In genomic region chr3R:29549945-29550344, dm6 we compare ENCODE assay signal across 1 fruit fly cellular context.
TF ChIP-seq lines count a peak whose summit lies in the region.

No protein-coding gene starts in this region.

TF ChIP-seq in whole organism, embryonic, 481 proteins besides CTCF, POLR2A, EP300 and RAD21 (continued from another document and continues in another):
- no peak for TF ChIP-seq prd (optimal IDR thresholded peaks at IDR 0.05; lab: Kevin White, UChicago)
- TF ChIP-seq prd (GFP tag; IDR thresholded peaks at IDR 0.05; lab: Robert Waterston, UW): peak; percentile 65
- TF ChIP-seq Hr39 (optimal IDR thresholded peaks at IDR 0.05; lab: Kevin White, UChicago): no peak
- TF ChIP-seq CG1603 (tag; optimal IDR thresholded peaks at IDR 0.05; lab: Kevin White, UChicago): peak; percentile 53
- no peak for TF ChIP-seq pnt (GFP tag; optimal IDR thresholded peaks at IDR 0.05; lab: Kevin White, UChicago)
- no peak for TF ChIP-seq CG5245 (GFP tag; optimal IDR thresholded peaks at IDR 0.05; lab: Kevin White, UChicago)
- no peak for TF ChIP-seq CG7357 (GFP tag; IDR thresholded peaks at IDR 0.05; lab: Robert Waterston, UW)
- TF ChIP-seq CG14014 (GFP tag; IDR thresholded peaks at IDR 0.05; lab: Robert Waterston, UW): no peak
- no peak for TF ChIP-seq gt (GFP tag; IDR thresholded peaks at IDR 0.05; lab: Robert Waterston, UW)
- no peak for TF ChIP-seq CG7928 (GFP tag; optimal IDR thresholded peaks at IDR 0.05; lab: Kevin White, UChicago)
- no peak for TF ChIP-seq salm (tag; optimal IDR thresholded peaks at IDR 0.05; lab: Kevin White, UChicago)
- TF ChIP-seq sob (GFP tag; IDR thresholded peaks at IDR 0.05; lab: Robert Waterston, UW): no peak
- no peak for TF ChIP-seq Dll (GFP tag; IDR thresholded peaks at IDR 0.05; lab: Robert Waterston, UW; ENCODE audit: partially characterized antibody)
- no peak for TF ChIP-seq CG10147 (GFP tag; optimal IDR thresholded peaks at IDR 0.05; lab: Kevin White, UChicago)
- no peak for TF ChIP-seq Opbp (GFP tag; IDR thresholded peaks at IDR 0.05; lab: Robert Waterston, UW; ENCODE audit: partially characterized antibody)
- no peak for TF ChIP-seq CG14441 (GFP tag; IDR thresholded peaks at IDR 0.05; lab: Robert Waterston, UW)
- TF ChIP-seq Hr3 (GFP tag; optimal IDR thresholded peaks at IDR 0.05; lab: Kevin White, UChicago): no peak
- TF ChIP-seq CG4707 (GFP tag; optimal IDR thresholded peaks at IDR 0.05; lab: Kevin White, UChicago): no peak
- TF ChIP-seq CG33213 (GFP tag; optimal IDR thresholded peaks at IDR 0.05; lab: Kevin White, UChicago): no peak
- no peak for TF ChIP-seq nau (GFP tag; optimal IDR thresholded peaks at IDR 0.05; lab: Kevin White, UChicago)
- TF ChIP-seq Dbx (GFP tag; IDR thresholded peaks at IDR 0.05; lab: Robert Waterston, UW): no peak
- no peak for TF ChIP-seq CG34422 (GFP tag; IDR thresholded peaks at IDR 0.05; lab: Robert Waterston, UW)
- TF ChIP-seq sna (GFP tag; IDR thresholded peaks at IDR 0.05; lab: Robert Waterston, UW; ENCODE audit: partially characterized antibody): no peak
- TF ChIP-seq CG6765 (GFP tag; optimal IDR thresholded peaks at IDR 0.05; lab: Kevin White, UChicago): no peak
- no peak for TF ChIP-seq Six4 (GFP tag; optimal IDR thresholded peaks at IDR 0.05; lab: Kevin White, UChicago)
- TF ChIP-seq CG3995 (GFP tag; optimal IDR thresholded peaks at IDR 0.05; lab: Kevin White, UChicago): no peak
- no peak for TF ChIP-seq CG2199 (GFP tag; IDR thresholded peaks at IDR 0.05; lab: Robert Waterston, UW)
- TF ChIP-seq zen2 (GFP tag; IDR thresholded peaks at IDR 0.05; lab: Robert Waterston, UW; ENCODE audit: partially characterized antibody): no peak
- TF ChIP-seq Dek (tag; optimal IDR thresholded peaks at IDR 0.05; lab: Kevin White, UChicago): no peak
- TF ChIP-seq CG17568 (GFP tag; optimal IDR thresholded peaks at IDR 0.05; lab: Kevin White, UChicago): no peak
- TF ChIP-seq schlank (tag; optimal IDR thresholded peaks at IDR 0.05; lab: Kevin White, UChicago): no peak
- TF ChIP-seq B-H2 (GFP tag; optimal IDR thresholded peaks at IDR 0.05; lab: Kevin White, UChicago): no peak
- TF ChIP-seq Nf-YA (GFP tag; IDR thresholded peaks at IDR 0.05; lab: Robert Waterston, UW): no peak
- TF ChIP-seq CG12236 (GFP tag; optimal IDR thresholded peaks at IDR 0.05; lab: Kevin White, UChicago): no peak
- no peak for TF ChIP-seq sd (tag; optimal IDR thresholded peaks at IDR 0.05; lab: Kevin White, UChicago)
- TF ChIP-seq dati (GFP tag; IDR thresholded peaks at IDR 0.05; lab: Robert Waterston, UW): no peak
- peak; percentile 47 for TF ChIP-seq Xrp1 (GFP tag; IDR thresholded peaks at IDR 0.05; lab: Robert Waterston, UW)
- no peak for TF ChIP-seq CG12942 (GFP tag; optimal IDR thresholded peaks at IDR 0.05; lab: Kevin White, UChicago)
- no peak for TF ChIP-seq CG8924 (tag; optimal IDR thresholded peaks at IDR 0.05; lab: Kevin White, UChicago)
- no peak for TF ChIP-seq CG8281 (tag; optimal IDR thresholded peaks at IDR 0.05; lab: Kevin White, UChicago)
- TF ChIP-seq Lpt (GFP tag; optimal IDR thresholded peaks at IDR 0.05; lab: Kevin White, UChicago): no peak
- no peak for TF ChIP-seq Aef1 (GFP tag; IDR thresholded peaks at IDR 0.05; lab: Robert Waterston, UW)
- no peak for TF ChIP-seq CG13894 (tag; optimal IDR thresholded peaks at IDR 0.05; lab: Kevin White, UChicago)
- peak; percentile 16 for TF ChIP-seq gem (tag; optimal IDR thresholded peaks at IDR 0.05; lab: Kevin White, UChicago)
- TF ChIP-seq CG13123 (GFP tag; optimal IDR thresholded peaks at IDR 0.05; lab: Kevin White, UChicago): no peak
- TF ChIP-seq Eip74EF (GFP tag; optimal IDR thresholded peaks at IDR 0.05; lab: Kevin White, UChicago): no peak
- TF ChIP-seq CG17612 (GFP tag; IDR thresholded peaks at IDR 0.05; lab: Robert Waterston, UW): no peak
- no peak for TF ChIP-seq CG16863 (GFP tag; optimal IDR thresholded peaks at IDR 0.05; lab: Kevin White, UChicago)
- no peak for TF ChIP-seq Bdp1 (GFP tag; optimal IDR thresholded peaks at IDR 0.05; lab: Kevin White, UChicago)
- TF ChIP-seq CG14710 (tag; optimal IDR thresholded peaks at IDR 0.05; lab: Kevin White, UChicago): peak; percentile 1
- TF ChIP-seq sens (GFP tag; lab: Kevin White, UChicago): peak; percentile 75
- no peak for TF ChIP-seq lbe (GFP tag; optimal IDR thresholded peaks at IDR 0.05; lab: Kevin White, UChicago)
- no peak for TF ChIP-seq CG11560 (tag; IDR thresholded peaks at IDR 0.05; lab: Robert Waterston, UW)
- no peak for TF ChIP-seq CG9797 (GFP tag; optimal IDR thresholded peaks at IDR 0.05; lab: Kevin White, UChicago)
- no peak for TF ChIP-seq ab (GFP tag; optimal IDR thresholded peaks at IDR 0.05; lab: Kevin White, UChicago)
- TF ChIP-seq CG4404 (GFP tag; IDR thresholded peaks at IDR 0.05; lab: Robert Waterston, UW): peak; percentile 25; the same call in 1 of the 2 replicates
- TF ChIP-seq Fer2 (tag; optimal IDR thresholded peaks at IDR 0.05; lab: Kevin White, UChicago): no peak
- peak; percentile 26 for TF ChIP-seq CG30431 (GFP tag; optimal IDR thresholded peaks at IDR 0.05; lab: Kevin White, UChicago)
- TF ChIP-seq zf30C (GFP tag; optimal IDR thresholded peaks at IDR 0.05; lab: Kevin White, UChicago): no peak
- no peak for TF ChIP-seq CG42726 (GFP tag; IDR thresholded peaks at IDR 0.05; lab: Robert Waterston, UW; ENCODE audit: partially characterized antibody)
- no peak for TF ChIP-seq lilli (GFP tag; optimal IDR thresholded peaks at IDR 0.05; lab: Kevin White, UChicago)
- no peak for TF ChIP-seq exex (tag; optimal IDR thresholded peaks at IDR 0.05; lab: Kevin White, UChicago)
- TF ChIP-seq Pdp1 (GFP tag; optimal IDR thresholded peaks at IDR 0.05; lab: Kevin White, UChicago): no peak
- peak; percentile 67 for TF ChIP-seq Med (GFP tag; lab: Kevin White, UChicago)
- no peak for TF ChIP-seq CG16813 (GFP tag; IDR thresholded peaks at IDR 0.05; lab: Robert Waterston, UW; ENCODE audit: partially characterized antibody)
- TF ChIP-seq Ets97D (GFP tag; optimal IDR thresholded peaks at IDR 0.05; lab: Kevin White, UChicago): no peak
- no peak for TF ChIP-seq BEAF-32 (GFP tag; optimal IDR thresholded peaks at IDR 0.05; lab: Kevin White, UChicago)
- no peak for TF ChIP-seq CG3407 (GFP tag; optimal IDR thresholded peaks at IDR 0.05; lab: Kevin White, UChicago)
- no peak for TF ChIP-seq CG2129 (GFP tag; IDR thresholded peaks at IDR 0.05; lab: Robert Waterston, UW; ENCODE audit: partially characterized antibody)
- no peak for TF ChIP-seq CG10565 (GFP tag; optimal IDR thresholded peaks at IDR 0.05; lab: Kevin White, UChicago)
- TF ChIP-seq tll (GFP tag; optimal IDR thresholded peaks at IDR 0.05; lab: Kevin White, UChicago): no peak
- TF ChIP-seq CG6654 (GFP tag; optimal IDR thresholded peaks at IDR 0.05; lab: Kevin White, UChicago): no peak
- no peak for TF ChIP-seq Dref (GFP tag; IDR thresholded peaks at IDR 0.05; lab: Robert Waterston, UW)
- TF ChIP-seq CG11696 (GFP tag; IDR thresholded peaks at IDR 0.05; lab: Robert Waterston, UW): no peak
- no peak for TF ChIP-seq B-H1 (GFP tag; IDR thresholded peaks at IDR 0.05; lab: Robert Waterston, UW)
- TF ChIP-seq ftz-f1 (GFP tag; optimal IDR thresholded peaks at IDR 0.05; lab: Kevin White, UChicago): no peak
- no peak for TF ChIP-seq gsb (GFP tag; IDR thresholded peaks at IDR 0.05; lab: Robert Waterston, UW)
- TF ChIP-seq CG15601 (tag; optimal IDR thresholded peaks at IDR 0.05; lab: Kevin White, UChicago): no peak
- TF ChIP-seq Nf-YC (tag; optimal IDR thresholded peaks at IDR 0.05; lab: Kevin White, UChicago): no peak
- TF ChIP-seq phol (tag; optimal IDR thresholded peaks at IDR 0.05; lab: Kevin White, UChicago): peak; percentile 27
- TF ChIP-seq CG30020 (tag; optimal IDR thresholded peaks at IDR 0.05; lab: Kevin White, UChicago): no peak
- no peak for TF ChIP-seq h (optimal IDR thresholded peaks at IDR 0.05; lab: Kevin White, UChicago)
- TF ChIP-seq pzg (GFP tag; optimal IDR thresholded peaks at IDR 0.05; lab: Kevin White, UChicago): no peak
- no peak for TF ChIP-seq Ravus (GFP tag; IDR thresholded peaks at IDR 0.05; lab: Robert Waterston, UW)
- TF ChIP-seq repo (GFP tag; optimal IDR thresholded peaks at IDR 0.05; lab: Kevin White, UChicago): no peak
- TF ChIP-seq maf-S (GFP tag; optimal IDR thresholded peaks at IDR 0.05; lab: Kevin White, UChicago): no peak
- TF ChIP-seq Ada2b (GFP tag; IDR thresholded peaks at IDR 0.05; lab: Robert Waterston, UW): no peak
- no peak for TF ChIP-seq CG6175 (GFP tag; IDR thresholded peaks at IDR 0.05; lab: Robert Waterston, UW)
- peak; percentile 19 for TF ChIP-seq CG4424 (GFP tag; optimal IDR thresholded peaks at IDR 0.05; lab: Kevin White, UChicago)
- no peak for TF ChIP-seq vvl (GFP tag; IDR thresholded peaks at IDR 0.05; lab: Robert Waterston, UW)
- TF ChIP-seq hkb (optimal IDR thresholded peaks at IDR 0.05; lab: Kevin White, UChicago): no peak
- TF ChIP-seq hkb (GFP tag; IDR thresholded peaks at IDR 0.05; lab: Robert Waterston, UW): no peak
- no peak for TF ChIP-seq CG15479 (GFP tag; optimal IDR thresholded peaks at IDR 0.05; lab: Kevin White, UChicago)
- no peak for TF ChIP-seq vfl (GFP tag; optimal IDR thresholded peaks at IDR 0.05; lab: Kevin White, UChicago)
- no peak for TF ChIP-seq ham (GFP tag; IDR thresholded peaks at IDR 0.05; lab: Robert Waterston, UW)
- no peak for TF ChIP-seq klu (GFP tag; IDR thresholded peaks at IDR 0.05; lab: Robert Waterston, UW)
- no peak for TF ChIP-seq Tbp (GFP tag; optimal IDR thresholded peaks at IDR 0.05; lab: Kevin White, UChicago)
- no peak for TF ChIP-seq zfh1 (GFP tag; IDR thresholded peaks at IDR 0.05; lab: Robert Waterston, UW)
- no peak for TF ChIP-seq tio (GFP tag; optimal IDR thresholded peaks at IDR 0.05; lab: Kevin White, UChicago)
- no peak for TF ChIP-seq CG1529 (GFP tag; optimal IDR thresholded peaks at IDR 0.05; lab: Kevin White, UChicago)
- TF ChIP-seq CG32772 (GFP tag; IDR thresholded peaks at IDR 0.05; lab: Robert Waterston, UW): no peak
- no peak for TF ChIP-seq Lim3 (GFP tag; IDR thresholded peaks at IDR 0.05; lab: Robert Waterston, UW)
- TF ChIP-seq CG9727 (GFP tag; optimal IDR thresholded peaks at IDR 0.05; lab: Kevin White, UChicago): peak; percentile 26
- no peak for TF ChIP-seq Poxn (GFP tag; IDR thresholded peaks at IDR 0.05; lab: Robert Waterston, UW)
- TF ChIP-seq CG8089 (GFP tag; optimal IDR thresholded peaks at IDR 0.05; lab: Kevin White, UChicago): no peak
- no peak for TF ChIP-seq Bgb (GFP tag; IDR thresholded peaks at IDR 0.05; lab: Robert Waterston, UW; ENCODE audit: partially characterized antibody)
- TF ChIP-seq Antp (GFP tag; optimal IDR thresholded peaks at IDR 0.05; lab: Kevin White, UChicago): no peak
- TF ChIP-seq CG11085 (GFP tag; IDR thresholded peaks at IDR 0.05; lab: Robert Waterston, UW): no peak
- TF ChIP-seq pho (GFP tag; optimal IDR thresholded peaks at IDR 0.05; lab: Kevin White, UChicago): no peak
- no peak for TF ChIP-seq CG12071 (GFP tag; optimal IDR thresholded peaks at IDR 0.05; lab: Kevin White, UChicago)
- TF ChIP-seq bigmax (GFP tag; optimal IDR thresholded peaks at IDR 0.05; lab: Kevin White, UChicago): no peak
- TF ChIP-seq CG32767 (GFP tag; IDR thresholded peaks at IDR 0.05; lab: Robert Waterston, UW): no peak
- TF ChIP-seq sens-2 (GFP tag; IDR thresholded peaks at IDR 0.05; lab: Robert Waterston, UW): 0 out of 2 replicates have a peak, but pooled peaks have one; percentile 18
- no peak for TF ChIP-seq croc (GFP tag; conservative IDR thresholded peaks at IDR 0.05; lab: Robert Waterston, UW)
- TF ChIP-seq CG7271 (tag; optimal IDR thresholded peaks at IDR 0.05; lab: Kevin White, UChicago): no peak
- TF ChIP-seq bbx (GFP tag; IDR thresholded peaks at IDR 0.05; lab: Robert Waterston, UW; ENCODE audit: partially characterized antibody): no peak
- TF ChIP-seq Dp (GFP tag; optimal IDR thresholded peaks at IDR 0.05; lab: Kevin White, UChicago): no peak
- TF ChIP-seq CG9932 (GFP tag; IDR thresholded peaks at IDR 0.05; lab: Robert Waterston, UW): no peak
- no peak for TF ChIP-seq slou (GFP tag; optimal IDR thresholded peaks at IDR 0.05; lab: Kevin White, UChicago)
- no peak for TF ChIP-seq mam (GFP tag; optimal IDR thresholded peaks at IDR 0.05; lab: Kevin White, UChicago)
- no peak for TF ChIP-seq fd64A (GFP tag; optimal IDR thresholded peaks at IDR 0.05; lab: Kevin White, UChicago)
- no peak for TF ChIP-seq CG7556 (GFP tag; optimal IDR thresholded peaks at IDR 0.05; lab: Kevin White, UChicago)
- TF ChIP-seq CG1233 (GFP tag; optimal IDR thresholded peaks at IDR 0.05; lab: Kevin White, UChicago): no peak
- TF ChIP-seq HLH4C (GFP tag; IDR thresholded peaks at IDR 0.05; lab: Robert Waterston, UW; ENCODE audit: partially characterized antibody): no peak
- TF ChIP-seq CG43689 (GFP tag; IDR thresholded peaks at IDR 0.05; lab: Robert Waterston, UW): no peak
- no peak for TF ChIP-seq eyg (GFP tag; optimal IDR thresholded peaks at IDR 0.05; lab: Kevin White, UChicago)
- TF ChIP-seq CG31388 (GFP tag; optimal IDR thresholded peaks at IDR 0.05; lab: Kevin White, UChicago): no peak
- no peak for TF ChIP-seq run (tag; optimal IDR thresholded peaks at IDR 0.05; lab: Kevin White, UChicago)
- no peak for TF ChIP-seq dmrt99B (tag; optimal IDR thresholded peaks at IDR 0.05; lab: Kevin White, UChicago)
- no peak for TF ChIP-seq CG10209 (GFP tag; optimal IDR thresholded peaks at IDR 0.05; lab: Kevin White, UChicago)
- TF ChIP-seq CG11398 (GFP tag; optimal IDR thresholded peaks at IDR 0.05; lab: Kevin White, UChicago): no peak
- no peak for TF ChIP-seq ems (GFP tag; optimal IDR thresholded peaks at IDR 0.05; lab: Kevin White, UChicago)
- TF ChIP-seq CG18619 (GFP tag; optimal IDR thresholded peaks at IDR 0.05; lab: Kevin White, UChicago): no peak
- no peak for TF ChIP-seq tgo (GFP tag; IDR thresholded peaks at IDR 0.05; lab: Robert Waterston, UW)
- TF ChIP-seq Rx (GFP tag; IDR thresholded peaks at IDR 0.05; lab: Robert Waterston, UW): no peak
- TF ChIP-seq wek (GFP tag; optimal IDR thresholded peaks at IDR 0.05; lab: Kevin White, UChicago): no peak
- peak; percentile 17 for TF ChIP-seq CG16815 (GFP tag; optimal IDR thresholded peaks at IDR 0.05; lab: Kevin White, UChicago)
- peak; percentile 33 for TF ChIP-seq CG2712 (tag; optimal IDR thresholded peaks at IDR 0.05; lab: Kevin White, UChicago)
- no peak for TF ChIP-seq pfk (GFP tag; optimal IDR thresholded peaks at IDR 0.05; lab: Kevin White, UChicago)
- no peak for TF ChIP-seq ewg (GFP tag; optimal IDR thresholded peaks at IDR 0.05; lab: Kevin White, UChicago)
- TF ChIP-seq Hsf (GFP tag; optimal IDR thresholded peaks at IDR 0.05; lab: Kevin White, UChicago): no peak
- no peak for TF ChIP-seq cas (GFP tag; IDR thresholded peaks at IDR 0.05; lab: Robert Waterston, UW)
